Worm (Caenorhabditis elegans) whole organism, L2 larva: ENCODE data around the gene syd-2.

Experiments used
- F13H6.1 ChIP-seq: sonication (generic microtip); optimal IDR thresholded peaks from 2 replicates; lab custom pipeline; 2016; ENCODE audit warnings: missing genetic modification characterization, missing compliant biosample characterization
- aly-2 ChIP-seq: fragments of 150-350 bp; optimal IDR thresholded peaks from 2 replicates; lab custom pipeline; 2014; ENCODE audit warnings: missing biosample characterization, missing genetic modification characterization
- ama-1 ChIP-seq: fragments of 150-350 bp; optimal IDR thresholded peaks from 2 replicates; lab custom pipeline; 2018; ENCODE audit warnings: inconsistent platforms
- blmp-1 ChIP-seq: sonication (generic microtip); optimal IDR thresholded peaks from 2 replicates; lab custom pipeline; 2017; ENCODE audit warnings: missing genetic modification characterization, mild to moderate bottlenecking, missing compliant biosample characterization, antibody characterized with exemption, moderate library complexity; ENCODE audit not compliant: insufficient read depth
- ceh-16 ChIP-seq: fragments of 150-350 bp; optimal IDR thresholded peaks from 2 replicates; lab custom pipeline; 2014; ENCODE audit warnings: missing biosample characterization, missing genetic modification characterization
- fos-1 ChIP-seq: fragments of 150-350 bp; optimal IDR thresholded peaks from 2 replicates; lab custom pipeline; 2014; ENCODE audit warnings: missing biosample characterization, missing genetic modification characterization
- lsy-2 ChIP-seq, 2 experiments: fragments of 150-350 bp in 1 of 2; sonication (generic microtip) in 1 of 2; optimal IDR thresholded peaks; 2 replicates each; lab custom pipeline; 2014 to 2017; ENCODE audit warnings: missing biosample characterization in 2 of 2, missing genetic modification characterization in 2 of 2
- nhr-12 ChIP-seq: fragments of 150-350 bp; optimal IDR thresholded peaks from 2 replicates; lab custom pipeline; 2014; ENCODE audit warnings: missing biosample characterization, missing genetic modification characterization
- nhr-21 ChIP-seq: fragments of 150-350 bp; optimal IDR thresholded peaks from 2 replicates; lab custom pipeline; 2014; ENCODE audit warnings: missing biosample characterization, missing genetic modification characterization
- ztf-11 ChIP-seq: sonication (generic microtip); optimal IDR thresholded peaks from 2 replicates; lab custom pipeline; 2017; ENCODE audit warnings: missing biosample characterization, missing genetic modification characterization

DNA sequence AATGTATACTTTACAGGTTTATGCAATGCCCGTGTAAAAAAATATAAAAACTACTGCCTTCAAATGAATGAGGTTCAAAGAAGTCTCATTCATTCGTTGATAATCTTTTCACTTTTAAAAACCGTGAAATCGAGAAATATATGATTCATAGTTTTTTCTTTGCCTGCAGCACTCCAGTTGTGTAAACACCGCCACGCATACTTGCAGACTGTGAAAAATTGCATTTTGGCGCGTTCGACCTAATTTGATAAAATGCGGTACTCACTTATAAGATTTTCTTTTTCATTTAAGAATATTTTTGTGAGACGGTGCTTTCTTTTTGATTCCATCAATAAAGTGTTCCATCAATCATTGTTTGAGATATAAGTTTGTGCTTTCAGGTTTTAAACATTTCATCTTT lies 11.7 kb upstream of the syd-2 start:
- TF ChIP-seq fos-1 (tag; lab: Kevin White, UChicago) (peak; percentile 56), ama-1 (lab: Kevin White, UChicago) (no peak), F13H6.1 (tag; lab: Kevin White, UChicago) (peak; percentile 7), nhr-21 (tag; lab: Kevin White, UChicago) (no peak), ceh-16 (no peak), lsy-2 (tag; optimal IDR thresholded peaks at IDR 0.05; lab: Kevin White, UChicago) (peak in 1 of 2 experiments; percentile 54), ztf-11 (no peak), nhr-12 (tag; lab: Kevin White, UChicago) (no peak), blmp-1 (peak; percentile 30), aly-2 (tag; lab: Kevin White, UChicago) (no peak)
